Worm (Caenorhabditis elegans) whole organism, young adult: ENCODE results near the gene arrd-16.

ENCODE experiments used
- F33H1.4 ChIP-seq: fragments of 200-800 bp; sonication (Bioruptor generic); IDR thresholded peaks from 2 replicates; pipeline ENCODE4 v1.3.6; 2022; ENCODE audit warnings: missing genetic modification reagents, missing genetic modification characterization, missing compliant biosample characterization
- Y79H2A.3 ChIP-seq: fragments of 200-800 bp; sonication (Bioruptor generic); conservative IDR thresholded peaks from 2 replicates; pipeline ENCODE4 v1.3.6; 2022; ENCODE audit warnings: missing genetic modification reagents, missing genetic modification characterization, missing compliant biosample characterization
- bed-2 ChIP-seq: fragments of 200-800 bp; sonication (Bioruptor generic); IDR thresholded peaks from 2 replicates; pipeline ENCODE4 v1.3.6; 2022; ENCODE audit warnings: missing genetic modification reagents, missing genetic modification characterization, missing compliant biosample characterization
- egl-18 ChIP-seq: fragments of 200-800 bp; sonication (Bioruptor generic); IDR thresholded peaks from 2 replicates; pipeline ENCODE4 v1.3.6; 2022; ENCODE audit warnings: missing genetic modification reagents, missing genetic modification characterization, missing compliant biosample characterization
- him-1 ChIP-seq: sonication (generic microtip); optimal IDR thresholded peaks from 2 replicates; lab custom pipeline; 2016; ENCODE audit warnings: missing genotype, missing genetic modification reagents, missing genetic modification characterization, missing compliant biosample characterization
- mel-28 ChIP-seq: sonication (generic microtip); optimal IDR thresholded peaks from 2 replicates; lab custom pipeline; 2016; ENCODE audit warnings: borderline replicate concordance, mild to moderate bottlenecking, missing genetic modification characterization, missing compliant biosample characterization
- nfyb-1 ChIP-seq: fragments of 200-800 bp; sonication (Bioruptor generic); IDR thresholded peaks from 2 replicates; pipeline ENCODE4 v1.3.6; 2022; ENCODE audit warnings: missing genetic modification reagents, missing genetic modification characterization, missing compliant biosample characterization
- nhr-179 ChIP-seq: sonication (generic microtip); optimal IDR thresholded peaks from 2 replicates; lab custom pipeline; 2016; ENCODE audit warnings: mild to moderate bottlenecking, missing genetic modification characterization, missing compliant biosample characterization
- pha-4 ChIP-seq: fragments of 150-350 bp; sonication (generic microtip); optimal IDR thresholded peaks from 2 replicates; lab custom pipeline; 2014; ENCODE audit warnings: missing biosample characterization, missing genetic modification reagents, missing genetic modification characterization
- rcor-1 ChIP-seq: fragments of 200-800 bp; sonication (Bioruptor generic); IDR thresholded peaks from 2 replicates; pipeline ENCODE4 v1.3.6; 2022; ENCODE audit warnings: missing genetic modification reagents, missing genetic modification characterization, missing compliant biosample characterization
- unc-130 ChIP-seq: sonication (generic microtip); optimal IDR thresholded peaks from 2 replicates; lab custom pipeline; 2016; ENCODE audit warnings: missing genetic modification reagents, missing genetic modification characterization, missing compliant biosample characterization
- xnd-1 ChIP-seq: sonication (generic microtip); optimal IDR thresholded peaks from 2 replicates; lab custom pipeline; 2016; ENCODE audit warnings: missing genotype, missing genetic modification reagents, missing genetic modification characterization, missing compliant biosample characterization

DNA sequence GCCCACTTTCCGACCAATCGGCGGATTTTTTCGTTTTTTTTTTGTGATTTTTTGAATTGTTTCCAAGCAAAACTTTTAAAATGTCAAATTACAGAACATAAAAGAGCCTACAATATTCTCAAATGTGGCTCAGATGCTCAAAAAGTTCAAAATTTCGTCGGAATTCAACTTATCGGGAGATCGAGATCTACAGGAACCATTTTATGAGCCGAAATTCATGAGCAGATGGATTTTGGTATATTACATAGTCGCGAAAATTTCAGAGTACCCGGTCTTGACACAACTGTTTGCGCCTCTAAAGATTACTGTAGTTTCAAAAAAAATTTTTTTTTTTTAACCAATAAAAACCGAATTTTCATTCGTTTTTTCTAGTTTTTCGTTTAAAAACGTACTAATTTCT lies 25.6 kb upstream of the arrd-16 start:
- TF ChIP-seq mel-28 = no peak
- TF ChIP-seq xnd-1 (tag; lab: Kevin White, UChicago) = no peak
- no peak for TF ChIP-seq unc-130 (GFP tag; lab: Kevin White, UChicago)
- TF ChIP-seq F33H1.4 (GFP tag; lab: Robert Waterston, UW) = no peak
- TF ChIP-seq nfyb-1 = no peak
- TF ChIP-seq pha-4 (tag; lab: Kevin White, UChicago) = no peak
- no peak for TF ChIP-seq egl-18 (GFP tag; lab: Robert Waterston, UW)
- no peak for TF ChIP-seq him-1
- no peak for TF ChIP-seq bed-2
- no peak for TF ChIP-seq rcor-1 (GFP tag; lab: Robert Waterston, UW)
- TF ChIP-seq Y79H2A.3 (GFP tag; lab: Robert Waterston, UW) = no peak
- TF ChIP-seq nhr-179 (tag; lab: Kevin White, UChicago) = no peak
